Worm (Caenorhabditis elegans): ENCODE data around the gene C25H3.10.

DNA sequence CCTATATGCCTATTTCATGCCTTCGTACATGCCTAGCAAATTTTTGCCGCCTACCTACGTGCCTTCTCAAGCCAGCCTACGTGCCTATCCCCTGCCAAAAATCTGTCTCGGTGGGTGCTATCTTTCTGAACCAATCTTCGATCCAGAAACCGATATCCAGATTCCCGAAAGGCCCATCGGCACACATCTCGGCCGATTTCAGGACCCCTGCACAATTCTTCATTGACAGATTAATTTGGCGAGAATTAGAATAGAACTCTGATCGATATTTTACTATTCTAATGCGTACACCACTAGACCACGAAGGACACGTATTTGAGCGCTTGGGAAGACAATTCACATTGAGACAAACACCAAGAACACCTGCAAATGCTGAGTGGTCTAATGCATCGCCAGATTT is 31.2 kb downstream of the C25H3.10 start:
- TF ChIP-seq lin-39 (tag; optimal IDR thresholded peaks at IDR 0.05) (no peak), fkh-4 (tag; optimal IDR thresholded peaks at IDR 0.05; ENCODE audit: borderline replicate concordance) (no peak), pqm-1 (tag; optimal IDR thresholded peaks at IDR 0.05) (no peak), ama-1 (optimal IDR thresholded peaks at IDR 0.05) (no peak), nhr-11 (tag; optimal IDR thresholded peaks at IDR 0.05) (no peak), ceh-82 (tag; optimal IDR thresholded peaks at IDR 0.05) (no peak), grh-1 (GFP tag; IDR thresholded peaks at IDR 0.05) (no peak)

Data from whole organism, L1 larva.